Worm (Caenorhabditis elegans): Measurements from ENCODE around the gene atgl-1.

Gene atgl-1

ce11 chrIII:6447521-6447920, 28.3 kb upstream of the atgl-1 start (continued):
- TF ChIP-seq tbp1 (GFP tag; optimal IDR thresholded peaks at IDR 0.05) (no peak), Y67H2A.10 (GFP tag; conservative IDR thresholded peaks at IDR 0.05) (no peak), egl-44 (GFP tag; IDR thresholded peaks at IDR 0.05) (0 out of 2 replicates have a peak, but pooled peaks have one; percentile 50), atf-7 (tag; optimal IDR thresholded peaks at IDR 0.05) (peak; percentile 64), let-526 (GFP tag; IDR thresholded peaks at IDR 0.05) (0 out of 2 replicates have a peak, but pooled peaks have one; percentile 44), somi-1 (GFP tag; optimal IDR thresholded peaks at IDR 0.05) (peak; percentile 7), ama-1 (optimal IDR thresholded peaks at IDR 0.05) (no peak), ama-1 (GFP tag; optimal IDR thresholded peaks at IDR 0.05) (no peak), dpff-1 (tag; optimal IDR thresholded peaks at IDR 0.05) (no peak), Y79H2A.3 (GFP tag; conservative IDR thresholded peaks at IDR 0.05) (peak; percentile 9; the same call in 1 of the 2 replicates)

ce11 chrIII:6446807-6447206, 27.5 kb upstream of the atgl-1 start, which contains the start of gene let-721:
TSS of gene let-721 (minus strand) at chrIII:6446907.
- TF ChIP-seq sdz-38 (tag; optimal IDR thresholded peaks at IDR 0.05) (no peak), lag-1 (GFP tag; IDR thresholded peaks at IDR 0.05) (no peak), Y53G8AR.9 (GFP tag; conservative IDR thresholded peaks at IDR 0.05) (no peak), rcor-1 (GFP tag; IDR thresholded peaks at IDR 0.05) (no peak), ceh-27 (GFP tag; optimal IDR thresholded peaks at IDR 0.05) (no peak), ztf-22 (GFP tag; optimal IDR thresholded peaks at IDR 0.05) (no peak), lir-1 (GFP tag; conservative IDR thresholded peaks at IDR 0.05) (no peak), hmg-20 (GFP tag; IDR thresholded peaks at IDR 0.05) (no peak), nhr-179 (tag; optimal IDR thresholded peaks at IDR 0.05) (no peak)

ce11 chrIII:6444335-6444734, 25.1 kb upstream of the atgl-1 start, which contains the start of gene C05D11.13:
TSS of gene C05D11.13 (minus strand) at chrIII:6444586.
- TF ChIP-seq nhr-80 (tag; optimal IDR thresholded peaks at IDR 0.05) (peak; percentile 51), snpc-4 (GFP tag; optimal IDR thresholded peaks at IDR 0.05) (no peak), snpc-4 (tag; optimal IDR thresholded peaks at IDR 0.05) (peak in 3 of 4 experiments; percentile 1 to 32 (median 20)), lin-35 (GFP tag; optimal IDR thresholded peaks at IDR 0.05) (peak in 1 of 3 experiments; percentile 38), lin-26 (GFP tag; IDR thresholded peaks at IDR 0.05) (0 out of 2 replicates have a peak, but pooled peaks have one; percentile 31), dox-1 (GFP tag; IDR thresholded peaks at IDR 0.05) (0 out of 2 replicates have a peak, but pooled peaks have one; percentile 32), ztf-28 (GFP tag; IDR thresholded peaks at IDR 0.05) (no peak), Y67H2A.10 (GFP tag; conservative IDR thresholded peaks at IDR 0.05) (no peak), C17E4.6 (GFP tag; IDR thresholded peaks at IDR 0.05) (0 out of 2 replicates have a peak, but pooled peaks have one; percentile 19), egl-44 (GFP tag; IDR thresholded peaks at IDR 0.05) (no peak), madf-6 (GFP tag; IDR thresholded peaks at IDR 0.05) (peak; percentile 30; the same call in 1 of the 2 replicates), K12H6.12 (tag; optimal IDR thresholded peaks at IDR 0.05) (peak; percentile 17), attf-5 (GFP tag; optimal IDR thresholded peaks at IDR 0.05) (peak; percentile 68), T07F8.4 (tag; optimal IDR thresholded peaks at IDR 0.05) (no peak), tbp1 (GFP tag; optimal IDR thresholded peaks at IDR 0.05) (peak; percentile 25), hmg-1.2 (GFP tag; IDR thresholded peaks at IDR 0.05) (peak; percentile 63; the same call in 1 of the 2 replicates), mxl-1 (tag; optimal IDR thresholded peaks at IDR 0.05) (no peak), nhr-120 (GFP tag; IDR thresholded peaks at IDR 0.05) (no peak), ztf-26 (tag; optimal IDR thresholded peaks at IDR 0.05) (peak; percentile 37), lin-40 (tag; optimal IDR thresholded peaks at IDR 0.05) (peak; percentile 41), gei-17 (GFP tag; optimal IDR thresholded peaks at IDR 0.05) (no peak), B0336.3 (GFP tag; IDR thresholded peaks at IDR 0.05) (peak; percentile 24; the same call in 1 of the 2 replicates), hrde-1 (tag; optimal IDR thresholded peaks at IDR 0.05; ENCODE audit: borderline replicate concordance) (peak; percentile 18), cebp-1 (GFP tag; IDR thresholded peaks at IDR 0.05) (no peak), cebp-1 (tag; optimal IDR thresholded peaks at IDR 0.05) (peak; percentile 31)
